Worm (Caenorhabditis elegans): ENCODE results near the gene Y75B8A.24.
A peak's percentile ranks its signal among the peaks of the same experiment; 100 is the strongest.

The Y75B8A.24 gene

ce11 chrIII:12259793-12260192 is 13.8 kb downstream of the Y75B8A.24 start:
- TF ChIP-seq tra-4 (tag; optimal IDR thresholded peaks at IDR 0.05) = no peak
- TF ChIP-seq F13C5.2 (tag; optimal IDR thresholded peaks at IDR 0.05) = no peak
- no peak for TF ChIP-seq sea-1 (GFP tag; conservative IDR thresholded peaks at IDR 0.05)
- no peak for TF ChIP-seq pes-1 (GFP tag; IDR thresholded peaks at IDR 0.05)
- TF ChIP-seq ceh-36 (tag; optimal IDR thresholded peaks at IDR 0.05) = no peak
- TF ChIP-seq aly-1 (tag; optimal IDR thresholded peaks at IDR 0.05) = no peak
- no peak for TF ChIP-seq B0310.2 (tag; optimal IDR thresholded peaks at IDR 0.05)

- TF ChIP-seq ceh-13 (GFP tag; optimal IDR thresholded peaks at IDR 0.05) (no peak), F13C5.2 (tag; optimal IDR thresholded peaks at IDR 0.05) (no peak), hmbx-1 (tag; optimal IDR thresholded peaks at IDR 0.05) (no peak), hmg-4 (GFP tag; optimal IDR thresholded peaks at IDR 0.05) (no peak), aly-1 (tag; optimal IDR thresholded peaks at IDR 0.05) (no peak)
Measured at ce11 chrIII:12253342-12253741, 20.2 kb downstream of the Y75B8A.24 start.

- no peak for TF ChIP-seq ceh-13 (GFP tag; optimal IDR thresholded peaks at IDR 0.05)
- TF ChIP-seq tra-4 (tag; optimal IDR thresholded peaks at IDR 0.05) = no peak
- TF ChIP-seq tbx-11 (GFP tag; IDR thresholded peaks at IDR 0.05) = no peak
- no peak for TF ChIP-seq aly-1 (tag; optimal IDR thresholded peaks at IDR 0.05)
- no peak for TF ChIP-seq B0310.2 (tag; optimal IDR thresholded peaks at IDR 0.05)
- no peak for TF ChIP-seq hmg-4 (GFP tag; optimal IDR thresholded peaks at IDR 0.05)
- no peak for TF ChIP-seq pes-1 (GFP tag; IDR thresholded peaks at IDR 0.05)
- no peak for TF ChIP-seq hmbx-1 (tag; optimal IDR thresholded peaks at IDR 0.05)
- TF ChIP-seq ceh-36 (tag; optimal IDR thresholded peaks at IDR 0.05) = no peak
- TF ChIP-seq flt-1 (GFP tag; IDR thresholded peaks at IDR 0.05) = no peak
- TF ChIP-seq ets-7 (tag; optimal IDR thresholded peaks at IDR 0.05) = no peak
Measured at ce11 chrIII:12251178-12251577, 22.4 kb downstream of the Y75B8A.24 start.

ce11 chrIII:12250114-12250792 is 23.3 kb downstream of the Y75B8A.24 start, which contains the start of the genes tim-1 and Y75B8A.23:
tim-1 (minus strand) TSS chrIII:12250164.
Y75B8A.23 (plus strand) TSS chrIII:12250660.
- TF ChIP-seq hmbx-1 (tag; optimal IDR thresholded peaks at IDR 0.05) = no peak
- TF ChIP-seq hmg-4 (GFP tag; optimal IDR thresholded peaks at IDR 0.05) = peak; percentile 25
- peak; percentile 61 for TF ChIP-seq pes-1 (GFP tag; IDR thresholded peaks at IDR 0.05)
- TF ChIP-seq F13C5.2 (tag; optimal IDR thresholded peaks at IDR 0.05) = peak; percentile 86
- peak; percentile 59 for TF ChIP-seq sea-1 (GFP tag; conservative IDR thresholded peaks at IDR 0.05)
- peak; percentile 48 for TF ChIP-seq aly-1 (tag; optimal IDR thresholded peaks at IDR 0.05)
- TF ChIP-seq ceh-36 (tag; optimal IDR thresholded peaks at IDR 0.05) = peak; percentile 74
- TF ChIP-seq ama-1 (optimal IDR thresholded peaks at IDR 0.05) = peak; percentile 97
- peak; percentile 38 for TF ChIP-seq tra-4 (tag; optimal IDR thresholded peaks at IDR 0.05)
- no peak for TF ChIP-seq scrt-1 (GFP tag; IDR thresholded peaks at IDR 0.05)
- TF ChIP-seq hnd-1 (tag; optimal IDR thresholded peaks at IDR 0.05) = no peak
- TF ChIP-seq ets-7 (tag; optimal IDR thresholded peaks at IDR 0.05) = no peak
- TF ChIP-seq tbx-37 (GFP tag; conservative IDR thresholded peaks at IDR 0.05) = no peak
- peak; percentile 15 for TF ChIP-seq ceh-13 (GFP tag; optimal IDR thresholded peaks at IDR 0.05)
- peak; percentile 69 for TF ChIP-seq flt-1 (GFP tag; IDR thresholded peaks at IDR 0.05)
- TF ChIP-seq B0310.2 (tag; optimal IDR thresholded peaks at IDR 0.05) = peak; percentile 58
- no peak for TF ChIP-seq tbx-11 (GFP tag; IDR thresholded peaks at IDR 0.05)

ce11 chrIII:12247329-12247728 is 26.2 kb downstream of the Y75B8A.24 start:
- TF ChIP-seq tbx-37 (GFP tag; conservative IDR thresholded peaks at IDR 0.05) (no peak), scrt-1 (GFP tag; IDR thresholded peaks at IDR 0.05) (no peak), aly-1 (tag; optimal IDR thresholded peaks at IDR 0.05) (no peak), ceh-13 (GFP tag; optimal IDR thresholded peaks at IDR 0.05) (no peak), tbx-11 (GFP tag; IDR thresholded peaks at IDR 0.05) (no peak), ceh-36 (tag; optimal IDR thresholded peaks at IDR 0.05) (no peak), ama-1 (optimal IDR thresholded peaks at IDR 0.05) (no peak), hmbx-1 (tag; optimal IDR thresholded peaks at IDR 0.05) (no peak), hnd-1 (tag; optimal IDR thresholded peaks at IDR 0.05) (no peak)

- TF ChIP-seq pes-1 (GFP tag; IDR thresholded peaks at IDR 0.05) (no peak), hmbx-1 (tag; optimal IDR thresholded peaks at IDR 0.05) (no peak), sea-1 (GFP tag; conservative IDR thresholded peaks at IDR 0.05) (no peak), hnd-1 (tag; optimal IDR thresholded peaks at IDR 0.05) (no peak), tbx-37 (GFP tag; conservative IDR thresholded peaks at IDR 0.05) (no peak), scrt-1 (GFP tag; IDR thresholded peaks at IDR 0.05) (no peak)
Measured at ce11 chrIII:12245570-12245969, 28.0 kb downstream of the Y75B8A.24 start.

- TF ChIP-seq hmbx-1 (tag; optimal IDR thresholded peaks at IDR 0.05) (no peak), ceh-13 (GFP tag; optimal IDR thresholded peaks at IDR 0.05) (no peak), F13C5.2 (tag; optimal IDR thresholded peaks at IDR 0.05) (no peak), hmg-4 (GFP tag; optimal IDR thresholded peaks at IDR 0.05) (no peak), sea-1 (GFP tag; conservative IDR thresholded peaks at IDR 0.05) (no peak), ets-7 (tag; optimal IDR thresholded peaks at IDR 0.05) (no peak), scrt-1 (GFP tag; IDR thresholded peaks at IDR 0.05) (no peak), flt-1 (GFP tag; IDR thresholded peaks at IDR 0.05) (no peak), pes-1 (GFP tag; IDR thresholded peaks at IDR 0.05) (no peak), hnd-1 (tag; optimal IDR thresholded peaks at IDR 0.05) (no peak), ama-1 (optimal IDR thresholded peaks at IDR 0.05) (no peak), aly-1 (tag; optimal IDR thresholded peaks at IDR 0.05) (no peak), B0310.2 (tag; optimal IDR thresholded peaks at IDR 0.05) (no peak), tra-4 (tag; optimal IDR thresholded peaks at IDR 0.05) (no peak), tbx-11 (GFP tag; IDR thresholded peaks at IDR 0.05) (no peak)
Measured at ce11 chrIII:12235914-12236313, 37.6 kb downstream of the Y75B8A.24 start, which contains the start of the genes grl-15 and fbxa-89. grl-15 (minus strand) TSS chrIII:12236014. fbxa-89 (plus strand) TSS chrIII:12236184.

ce11 chrIII:12235359-12235758 is 38.2 kb downstream of the Y75B8A.24 start:
- no peak for TF ChIP-seq flt-1 (GFP tag; IDR thresholded peaks at IDR 0.05)
- TF ChIP-seq ceh-13 (GFP tag; optimal IDR thresholded peaks at IDR 0.05) = no peak
- no peak for TF ChIP-seq scrt-1 (GFP tag; IDR thresholded peaks at IDR 0.05)
- no peak for TF ChIP-seq F13C5.2 (tag; optimal IDR thresholded peaks at IDR 0.05)
